Fruit fly (Drosophila melanogaster): ENCODE measurements around the gene Sgt1.

DNA sequence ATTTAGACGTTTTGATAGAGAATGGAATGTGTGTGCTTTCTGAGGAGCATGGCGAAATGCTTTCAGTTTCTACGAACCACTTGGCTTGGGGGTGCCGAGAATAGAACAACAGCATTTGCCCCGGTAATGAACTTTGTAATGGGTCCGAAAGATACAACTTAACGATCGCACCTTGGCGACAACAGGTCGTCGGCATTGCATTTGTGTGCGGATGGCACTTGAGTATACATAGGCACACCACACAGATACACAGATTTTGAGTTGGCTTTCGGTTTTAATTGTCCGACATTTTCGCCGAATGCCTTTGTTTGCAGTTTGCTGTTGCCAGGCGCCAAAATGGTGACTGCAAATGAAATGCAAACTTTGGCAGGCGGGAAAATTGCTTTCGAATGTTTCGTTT lies 48.9 kb upstream of the Sgt1 start:
- TF ChIP-seq CG12768 (GFP tag; optimal IDR thresholded peaks at IDR 0.05) (peak; percentile 94), cnc (optimal IDR thresholded peaks at IDR 0.05) (no peak), bab1 (GFP tag; optimal IDR thresholded peaks at IDR 0.05) (no peak), Mnt (GFP tag; optimal IDR thresholded peaks at IDR 0.05) (no peak)

Data from whole organism, adult.